Worm (Caenorhabditis elegans) whole organism, late embryonic: ENCODE measurements around the gene F17A9.4.
"Not testable (repeated sequence)": the region's sequence is repeated elsewhere in the genome, so short reads cannot be mapped to it uniquely, and the experiment has no call there.

Source experiments
- F13H6.1 ChIP-seq: sonication (generic microtip); optimal IDR thresholded peaks from 2 replicates; lab custom pipeline; 2016; ENCODE audit warnings: missing genetic modification characterization, missing compliant biosample characterization
- K09A11.1 ChIP-seq: sonication (generic microtip); optimal IDR thresholded peaks from 2 replicates; lab custom pipeline; 2017; ENCODE audit warnings: antibody characterized with exemption, mild to moderate bottlenecking, missing genetic modification characterization, missing compliant biosample characterization; ENCODE audit not compliant: insufficient read depth
- Y22D7AL.16 ChIP-seq: sonication (generic microtip); optimal IDR thresholded peaks from 2 replicates; lab custom pipeline; 2016; ENCODE audit warnings: missing genetic modification characterization, missing compliant biosample characterization
- ahr-1 ChIP-seq: sonication (generic microtip); optimal IDR thresholded peaks from 2 replicates; lab custom pipeline; 2016; ENCODE audit warnings: missing genetic modification characterization, missing compliant biosample characterization
- ceh-18 ChIP-seq: sonication (generic microtip); optimal IDR thresholded peaks from 2 replicates; lab custom pipeline; 2016; ENCODE audit warnings: missing genetic modification characterization, missing compliant biosample characterization
- ceh-22 ChIP-seq: sonication (generic microtip); optimal IDR thresholded peaks from 2 replicates; lab custom pipeline; 2017; ENCODE audit warnings: missing biosample characterization, missing genetic modification characterization
- ceh-24 ChIP-seq: sonication (generic microtip); optimal IDR thresholded peaks from 2 replicates; lab custom pipeline; 2016; ENCODE audit warnings: mild to moderate bottlenecking, missing genetic modification characterization, missing compliant biosample characterization
- ceh-31 ChIP-seq: sonication (generic microtip); optimal IDR thresholded peaks from 2 replicates; lab custom pipeline; 2016; ENCODE audit warnings: missing genetic modification characterization, missing compliant biosample characterization
- ceh-48 ChIP-seq: sonication (generic microtip); optimal IDR thresholded peaks from 2 replicates; lab custom pipeline; 2016; ENCODE audit warnings: missing genetic modification characterization, inconsistent platforms, missing compliant biosample characterization
- che-1 ChIP-seq: sonication (generic microtip); optimal IDR thresholded peaks from 2 replicates; lab custom pipeline; 2016; ENCODE audit warnings: mild to moderate bottlenecking, missing genetic modification characterization, missing compliant biosample characterization
- dmd-4 ChIP-seq: sonication (generic microtip); optimal IDR thresholded peaks from 2 replicates; lab custom pipeline; 2016; ENCODE audit warnings: borderline replicate concordance, missing genetic modification characterization, missing compliant biosample characterization
- elt-2 ChIP-seq: sonication (generic microtip); optimal IDR thresholded peaks from 2 replicates; lab custom pipeline; 2016; ENCODE audit warnings: missing genetic modification reagents, missing genetic modification characterization, missing compliant biosample characterization
- eyg-1 ChIP-seq: sonication (generic microtip); optimal IDR thresholded peaks from 2 replicates; lab custom pipeline; 2016; ENCODE audit warnings: missing genotype, missing genetic modification characterization, missing compliant biosample characterization
- fkh-6 ChIP-seq: sonication (generic microtip); optimal IDR thresholded peaks from 2 replicates; lab custom pipeline; 2016; ENCODE audit warnings: missing genetic modification characterization, missing compliant biosample characterization
- hlh-15 ChIP-seq: sonication (generic microtip); optimal IDR thresholded peaks from 2 replicates; lab custom pipeline; 2016; ENCODE audit warnings: missing genetic modification characterization, missing compliant biosample characterization
- hlh-30 ChIP-seq: sonication (generic microtip); optimal IDR thresholded peaks from 2 replicates; lab custom pipeline; 2017; ENCODE audit warnings: antibody characterized with exemption, missing genetic modification characterization, missing compliant biosample characterization; ENCODE audit not compliant: insufficient read depth
- lim-6 ChIP-seq: sonication (generic microtip); optimal IDR thresholded peaks from 2 replicates; lab custom pipeline; 2016; ENCODE audit warnings: missing genetic modification characterization, missing compliant biosample characterization
- lin-11 ChIP-seq: fragments of 200-800 bp; sonication (Bioruptor generic); optimal IDR thresholded peaks from 2 replicates; lab custom pipeline; 2018; ENCODE audit warnings: mild to moderate bottlenecking, missing genetic modification characterization, missing compliant biosample characterization
- mec-3 ChIP-seq: sonication (generic microtip); optimal IDR thresholded peaks from 2 replicates; lab custom pipeline; 2016; ENCODE audit warnings: borderline replicate concordance, missing genetic modification characterization, missing compliant biosample characterization
- nhr-11 ChIP-seq: fragments of 150-350 bp; optimal IDR thresholded peaks from 2 replicates; lab custom pipeline; 2014; ENCODE audit warnings: missing biosample characterization, missing genetic modification characterization
- nhr-232 ChIP-seq: sonication (generic microtip); optimal IDR thresholded peaks from 2 replicates; lab custom pipeline; 2016; ENCODE audit warnings: missing genetic modification characterization, missing compliant biosample characterization
- npax-4 ChIP-seq: sonication (generic microtip); optimal IDR thresholded peaks from 2 replicates; lab custom pipeline; 2016; ENCODE audit warnings: missing genetic modification characterization, missing compliant biosample characterization
- pat-9 ChIP-seq: fragments of 200-800 bp; sonication (Bioruptor generic); optimal IDR thresholded peaks from 2 replicates; lab custom pipeline; 2018; ENCODE audit warnings: mild to moderate bottlenecking, missing genetic modification characterization, moderate library complexity, missing compliant biosample characterization
- pax-1 ChIP-seq: fragments of 150-350 bp; optimal IDR thresholded peaks from 2 replicates; lab custom pipeline; 2014; ENCODE audit warnings: missing biosample characterization, missing genetic modification characterization
- pha-4 ChIP-seq: fragments of 150-350 bp; optimal IDR thresholded peaks from 2 replicates; lab custom pipeline; 2018; ENCODE audit warnings: missing biosample characterization, missing genetic modification reagents, missing genetic modification characterization
- rnt-1 ChIP-seq: sonication (generic microtip); optimal IDR thresholded peaks from 2 replicates; lab custom pipeline; 2016; ENCODE audit warnings: missing genetic modification characterization, missing compliant biosample characterization
- ttx-3 ChIP-seq: sonication (generic microtip); optimal IDR thresholded peaks from 2 replicates; lab custom pipeline; 2016; ENCODE audit warnings: missing genetic modification reagents, missing genetic modification characterization, missing compliant biosample characterization
- unc-42 ChIP-seq: sonication (generic microtip); optimal IDR thresholded peaks from 2 replicates; lab custom pipeline; 2016; ENCODE audit warnings: missing genotype, missing genetic modification characterization, missing compliant biosample characterization

The F17A9.4 gene

DNA sequence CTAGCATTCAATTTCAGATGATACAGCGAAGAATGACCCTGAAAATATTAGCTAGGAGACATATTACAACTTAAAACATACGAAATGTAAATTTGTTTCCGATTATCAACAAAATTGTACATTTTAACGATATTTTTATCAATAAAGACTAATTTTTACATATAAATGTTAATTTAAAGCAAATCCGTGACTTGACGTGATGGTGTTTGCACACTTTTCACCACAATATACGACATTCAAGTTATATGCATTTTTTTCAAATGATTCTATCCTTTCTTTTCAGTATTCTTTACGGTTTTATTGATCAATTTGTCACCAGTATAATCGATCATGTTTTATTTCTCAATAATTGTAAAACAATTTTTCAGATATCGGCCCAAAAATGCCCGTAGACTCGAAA is 14.6 kb downstream of the F17A9.4 start, which contains the start of gene Y38A10A.7:
TSS of gene Y38A10A.7 (plus strand) at position 369 of the 400 bp plus-strand sequence.
- TF ChIP-seq lin-11: no peak
- no peak for TF ChIP-seq ceh-48 (tag; lab: Kevin White, UChicago)
- TF ChIP-seq pha-4 (tag; lab: Kevin White, UChicago): no peak
- TF ChIP-seq hlh-15 (tag; lab: Kevin White, UChicago): no peak
- no peak for TF ChIP-seq mec-3 (tag; lab: Kevin White, UChicago)
- TF ChIP-seq ceh-24 (tag; lab: Kevin White, UChicago): no peak
- TF ChIP-seq unc-42 (tag; lab: Kevin White, UChicago): no peak
- no peak for TF ChIP-seq dmd-4 (tag; lab: Kevin White, UChicago)
- TF ChIP-seq nhr-11: no peak
- TF ChIP-seq hlh-30 (tag; lab: Kevin White, UChicago): no peak
- no peak for TF ChIP-seq Y22D7AL.16 (tag; lab: Kevin White, UChicago)
- no peak for TF ChIP-seq ceh-22
- TF ChIP-seq eyg-1 (tag; lab: Kevin White, UChicago): no peak
- no peak for TF ChIP-seq F13H6.1 (tag; lab: Kevin White, UChicago)

DNA sequence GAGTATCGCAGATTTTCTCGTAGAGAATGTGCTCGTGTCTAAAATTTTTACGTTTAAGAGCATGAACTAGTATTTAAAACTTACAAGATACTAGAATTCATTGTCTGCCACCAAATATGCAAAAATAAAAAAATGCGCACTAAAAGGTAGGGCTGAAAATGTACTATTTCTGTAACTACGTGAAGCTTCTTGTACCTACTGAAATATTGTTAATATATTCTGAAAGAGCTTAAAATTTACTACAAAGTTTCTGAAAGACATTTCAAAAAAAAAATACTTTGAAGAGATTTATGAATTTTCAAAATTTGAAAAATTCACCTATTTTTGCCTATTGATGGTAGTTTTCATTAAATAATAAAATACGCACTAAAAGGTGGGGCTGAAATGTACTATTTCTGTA is 40.5 kb downstream of the F17A9.4 start, which contains the start of gene fbxa-214:
TSS of gene fbxa-214 (minus strand) at position 101 of the 400 bp plus-strand sequence.
- TF ChIP-seq nhr-232; fkh-6; rnt-1 (tag; lab: Kevin White, UChicago): not testable (repeated sequence)

DNA sequence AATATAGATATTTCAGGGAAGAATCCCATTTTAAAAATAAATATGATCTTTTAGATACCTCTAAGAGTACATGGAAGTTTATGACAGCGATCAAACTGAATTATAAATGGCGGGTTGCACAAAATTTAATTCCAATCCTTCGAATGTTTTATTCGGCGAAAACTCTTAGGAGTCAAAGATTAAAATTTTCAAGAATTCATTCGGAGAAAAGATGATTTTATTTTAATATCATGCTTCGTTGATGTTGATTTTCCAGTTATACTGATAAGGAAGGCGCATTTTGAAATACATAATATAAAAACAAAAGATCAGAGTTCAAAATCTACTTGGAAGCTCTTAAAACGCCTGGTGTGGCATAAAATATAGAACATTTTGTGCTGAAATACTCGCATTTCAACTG is 43.3 kb downstream of the F17A9.4 start, which contains the start of gene srh-10:
TSS of gene srh-10 (minus strand) at position 29 of the 400 bp plus-strand sequence.
- TF ChIP-seq ttx-3 (tag; lab: Kevin White, UChicago): no peak
- no peak for TF ChIP-seq elt-2
- TF ChIP-seq ceh-48 (tag; lab: Kevin White, UChicago): no peak
- no peak for TF ChIP-seq npax-4
- TF ChIP-seq lim-6 (tag; lab: Kevin White, UChicago): no peak
- no peak for TF ChIP-seq ceh-31 (tag; lab: Kevin White, UChicago)
- TF ChIP-seq pat-9 (tag; lab: Kevin White, UChicago): no peak
- no peak for TF ChIP-seq pax-1
- TF ChIP-seq unc-42 (tag; lab: Kevin White, UChicago): no peak
- no peak for TF ChIP-seq mec-3 (tag; lab: Kevin White, UChicago)

DNA sequence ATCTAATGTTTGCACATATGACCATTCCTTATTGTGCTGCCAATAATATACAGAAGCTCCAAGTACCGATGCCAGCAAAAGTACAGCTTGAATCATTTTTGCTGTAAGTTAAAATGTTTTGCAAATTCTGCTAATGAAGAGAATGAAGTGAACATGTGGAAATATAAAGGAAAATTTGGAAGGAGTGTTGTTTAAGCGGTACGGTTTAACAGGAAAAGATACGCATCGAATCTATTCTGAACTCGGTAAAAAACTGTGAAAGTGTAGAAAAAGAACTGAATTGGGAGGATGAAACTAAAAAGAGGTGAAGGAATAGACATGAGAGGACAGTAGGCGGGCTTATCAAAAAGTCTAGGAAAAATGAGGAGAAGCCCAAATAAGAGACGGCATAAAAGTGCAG is 47.1 kb downstream of the F17A9.4 start, which contains the start of gene Y38A10A.2:
TSS of gene Y38A10A.2 (minus strand) at position 101 of the 400 bp plus-strand sequence.
- no peak for TF ChIP-seq K09A11.1 (tag; lab: Kevin White, UChicago)
- TF ChIP-seq F13H6.1 (tag; lab: Kevin White, UChicago): no peak
- TF ChIP-seq ahr-1 (tag; lab: Kevin White, UChicago): no peak
- no peak for TF ChIP-seq ceh-24 (tag; lab: Kevin White, UChicago)
- no peak for TF ChIP-seq ceh-18 (tag; lab: Kevin White, UChicago)
- no peak for TF ChIP-seq che-1 (tag; lab: Kevin White, UChicago)
